Worm (Caenorhabditis elegans): ENCODE data around the gene F11D5.1.

DNA sequence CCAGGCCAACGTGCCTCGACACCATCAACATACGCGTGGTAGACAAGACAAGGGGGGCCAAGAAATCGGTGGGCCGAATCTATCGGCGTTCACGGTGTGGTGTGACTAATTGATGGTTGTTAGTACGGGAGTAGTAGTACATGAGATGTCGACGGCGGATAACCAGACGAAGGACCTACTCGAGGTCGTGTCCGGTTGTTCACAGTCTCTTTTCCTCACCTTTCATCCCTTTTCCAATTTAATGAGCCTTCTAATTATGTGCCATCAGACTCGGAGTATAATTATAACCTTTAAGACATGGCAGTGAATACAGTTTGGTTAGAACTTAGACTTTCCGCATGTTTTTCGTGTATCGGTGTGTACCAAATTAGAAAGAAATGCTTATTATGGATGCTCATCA lies 22.2 kb upstream of the F11D5.1 start:
- no peak for TF ChIP-seq egl-27 (tag; optimal IDR thresholded peaks at IDR 0.05)
- TF ChIP-seq nfya-1 (tag; optimal IDR thresholded peaks at IDR 0.05; ENCODE audit: insufficient read depth): no peak
- TF ChIP-seq nhr-25 (tag; optimal IDR thresholded peaks at IDR 0.05): no peak

Data from whole organism, L3 larva.